Worm (Caenorhabditis elegans) whole organism, L4 larva: ENCODE results near the gene R07E5.15.

Source experiments
- Y48G9A.11 ChIP-seq: fragments of 200-800 bp; sonication (Bioruptor generic); IDR thresholded peaks from 2 replicates; pipeline ENCODE4 v1.3.6; 2022; ENCODE audit warnings: missing genetic modification reagents, missing genetic modification characterization, missing compliant biosample characterization
- Y75B8A.6 ChIP-seq: fragments of 200-800 bp; sonication (Bioruptor generic); IDR thresholded peaks from 2 replicates; pipeline ENCODE4 v1.3.6; 2022; ENCODE audit warnings: missing genetic modification reagents, missing genetic modification characterization, missing compliant biosample characterization
- aha-1 ChIP-seq: fragments of 150-350 bp; peaks from one replicate; lab custom pipeline; 2014; ENCODE audit warnings: missing biosample characterization, missing genetic modification characterization
- ceh-82 ChIP-seq: sonication (generic microtip); optimal IDR thresholded peaks from 2 replicates; lab custom pipeline; 2017; ENCODE audit warnings: missing biosample characterization, missing genetic modification characterization
- dmd-8 ChIP-seq: fragments of 200-800 bp; sonication (Bioruptor generic); IDR thresholded peaks from 2 replicates; pipeline ENCODE4 v1.3.6; 2022; ENCODE audit warnings: missing genetic modification characterization, missing compliant biosample characterization
- dve-1 ChIP-seq: sonication (generic microtip); optimal IDR thresholded peaks from 2 replicates; lab custom pipeline; 2017; ENCODE audit warnings: antibody characterized with exemption, mild to moderate bottlenecking, missing genetic modification characterization, missing compliant biosample characterization; ENCODE audit not compliant: insufficient read depth
- hlh-11 ChIP-seq: fragments of 200-800 bp; sonication (Bioruptor generic); optimal IDR thresholded peaks from 2 replicates; lab custom pipeline; 2018; ENCODE audit warnings: mild to moderate bottlenecking, missing genetic modification characterization, missing compliant biosample characterization
- mxl-2 ChIP-seq: fragments of 200-800 bp; sonication (Bioruptor generic); conservative IDR thresholded peaks from 2 replicates; pipeline ENCODE4 v1.3.6; 2022; ENCODE audit warnings: missing genetic modification reagents, missing genetic modification characterization, missing compliant biosample characterization
- nhr-10 ChIP-seq: fragments of 150-350 bp; optimal IDR thresholded peaks from 2 replicates; lab custom pipeline; 2014; ENCODE audit warnings: missing biosample characterization, missing genetic modification characterization
- nhr-11 ChIP-seq: fragments of 150-350 bp; optimal IDR thresholded peaks from 2 replicates; lab custom pipeline; 2014; ENCODE audit warnings: missing biosample characterization, missing genetic modification characterization
- nhr-237 ChIP-seq: sonication (generic microtip); optimal IDR thresholded peaks from 2 replicates; lab custom pipeline; 2017; ENCODE audit warnings: missing biosample characterization, missing genetic modification characterization
- pha-4 ChIP-seq, 2 experiments: fragments of 150-350 bp in 1 of 2; fragments of 200-800 bp in 1 of 2; sonication (Bioruptor generic) in 1 of 2; IDR thresholded peaks in 1 of 2; optimal IDR thresholded peaks in 1 of 2; 2 replicates each; pipeline versions ENCODE4 v1.3.6 to Lab custom; 2014 to 2022; ENCODE audit warnings: missing genetic modification characterization in 2 of 2, missing genetic modification reagents in 2 of 2, missing biosample characterization in 1 of 2, missing compliant biosample characterization in 1 of 2
- snpc-4 ChIP-seq: fragments of 150-350 bp; optimal IDR thresholded peaks from 2 replicates; lab custom pipeline; 2014; ENCODE audit warnings: missing biosample characterization, missing genetic modification characterization
- ztf-11 ChIP-seq: fragments of 150-350 bp; optimal IDR thresholded peaks from 2 replicates; lab custom pipeline; 2014; ENCODE audit warnings: missing biosample characterization, missing genetic modification characterization

- no peak for TF ChIP-seq snpc-4 (tag; lab: Kevin White, UChicago)
- no peak for TF ChIP-seq ceh-82 (tag; lab: Kevin White, UChicago)
- no peak for TF ChIP-seq mxl-2 (GFP tag; lab: Robert Waterston, UW)
- peak; percentile 50 for TF ChIP-seq hlh-11 (tag; lab: Kevin White, UChicago)
- no peak for TF ChIP-seq nhr-237 (tag; lab: Kevin White, UChicago)
- TF ChIP-seq dve-1 (tag; lab: Kevin White, UChicago) = peak; percentile 68
- TF ChIP-seq nhr-10 (tag; lab: Kevin White, UChicago) = no peak
- no peak for TF ChIP-seq Y75B8A.6
- no peak for TF ChIP-seq nhr-11 (tag; lab: Kevin White, UChicago)
- no peak for TF ChIP-seq ztf-11 (tag; lab: Kevin White, UChicago)
- no peak for TF ChIP-seq pha-4 (GFP tag; IDR thresholded peaks at IDR 0.05; lab: Robert Waterston, UW)
- no peak for TF ChIP-seq pha-4 (tag; optimal IDR thresholded peaks at IDR 0.05; lab: Kevin White, UChicago)
- TF ChIP-seq dmd-8 (GFP tag; lab: Robert Waterston, UW) = no peak
- TF ChIP-seq aha-1 = no peak
- no peak for TF ChIP-seq Y48G9A.11 (GFP tag; lab: Robert Waterston, UW)
Measured at ce11 chrIII:4413099-4413498, 11.9 kb downstream of the R07E5.15 start, which contains the start of gene mpc-1.
